Fruit fly (Drosophila melanogaster) whole organism, embryonic: ENCODE results near the gene CG8958.

Experiments used
- Aef1 ChIP-seq: fragments of 200-800 bp; sonication (Bioruptor generic); IDR thresholded peaks from 3 replicates; pipeline ENCODE4 v1.3.6; 2022; ENCODE audit warnings: missing biosample characterization, missing genetic modification characterization
- Antp ChIP-seq: fragments of 200-800 bp; sonication (Bioruptor generic); optimal IDR thresholded peaks from 3 replicates; lab custom pipeline; 2016; ENCODE audit warnings: missing biosample characterization, missing genetic modification characterization
- Asciz ChIP-seq: fragments of 200-800 bp; sonication (Bioruptor generic); optimal IDR thresholded peaks from 2 replicates; lab custom pipeline; 2017; ENCODE audit warnings: missing biosample characterization, mild to moderate bottlenecking, missing genetic modification characterization, missing genetic modification reagents
- CG10366 ChIP-seq: fragments of 200-800 bp; sonication (Bioruptor generic); IDR thresholded peaks from 2 replicates; pipeline ENCODE4 v1.3.6; 2022; ENCODE audit warnings: missing biosample characterization, missing genetic modification characterization
- CG10959 ChIP-seq: fragments of 200-800 bp; sonication (Bioruptor generic); IDR thresholded peaks from 2 replicates; pipeline ENCODE4 v1.3.6; 2022; ENCODE audit warnings: missing biosample characterization, missing genetic modification characterization
- CG12391 ChIP-seq: fragments of 200-800 bp; sonication (Bioruptor generic); optimal IDR thresholded peaks from 3 replicates; lab custom pipeline; 2018; ENCODE audit warnings: missing biosample characterization, mild to moderate bottlenecking, missing genetic modification characterization, moderate library complexity
- CG12769 ChIP-seq: fragments of 200-800 bp; sonication (Bioruptor generic); optimal IDR thresholded peaks from 2 replicates; lab custom pipeline; 2019; ENCODE audit warnings: missing biosample characterization, mild to moderate bottlenecking, missing genetic modification characterization, moderate library complexity
- CG13287 ChIP-seq: fragments of 200-800 bp; sonication (Bioruptor generic); IDR thresholded peaks from 2 replicates; pipeline ENCODE4 v1.3.6; 2022; ENCODE audit warnings: missing biosample characterization, missing genetic modification characterization; ENCODE audit not compliant: partially characterized antibody
- CG13624 ChIP-seq: fragments of 200-800 bp; sonication (Bioruptor generic); optimal IDR thresholded peaks from 2 replicates; lab custom pipeline; 2016; ENCODE audit warnings: missing biosample characterization, missing genetic modification characterization
- CG15269 ChIP-seq: fragments of 200-800 bp; sonication (Bioruptor generic); optimal IDR thresholded peaks from 2 replicates; lab custom pipeline; 2018; ENCODE audit warnings: missing biosample characterization, mild to moderate bottlenecking, missing genetic modification characterization, moderate library complexity
- CG15514 ChIP-seq: fragments of 200-800 bp; sonication (Bioruptor generic); optimal IDR thresholded peaks from 3 replicates; lab custom pipeline; 2017; ENCODE audit warnings: missing biosample characterization, missing genetic modification characterization, mild to moderate bottlenecking, moderate library complexity, missing genetic modification reagents
- CG16815 ChIP-seq: fragments of 200-800 bp; sonication (Bioruptor generic); optimal IDR thresholded peaks from 3 replicates; lab custom pipeline; 2017; ENCODE audit warnings: missing biosample characterization, mild to moderate bottlenecking, missing genetic modification characterization
- CG1832 ChIP-seq: fragments of 200-800 bp; sonication (Bioruptor generic); optimal IDR thresholded peaks from 2 replicates; lab custom pipeline; 2017; ENCODE audit warnings: missing biosample characterization, mild to moderate bottlenecking, missing genetic modification characterization, inconsistent platforms
- CG2199 ChIP-seq: fragments of 200-800 bp; sonication (Bioruptor generic); IDR thresholded peaks from 3 replicates; pipeline ENCODE4 v1.3.6; 2022; ENCODE audit warnings: missing biosample characterization, missing genetic modification characterization
- CG2202 ChIP-seq: fragments of 200-800 bp; sonication (Bioruptor generic); optimal IDR thresholded peaks from 2 replicates; lab custom pipeline; 2018; ENCODE audit warnings: missing biosample characterization, mild to moderate bottlenecking, missing genetic modification characterization
- CG32532 ChIP-seq: fragments of 200-800 bp; sonication (Bioruptor generic); IDR thresholded peaks from 2 replicates; pipeline ENCODE4 v1.3.6; 2022; ENCODE audit warnings: missing biosample characterization, missing genetic modification characterization
- CG34224 ChIP-seq: fragments of 200-800 bp; sonication (Bioruptor generic); IDR thresholded peaks from 3 replicates; pipeline ENCODE4 v1.3.6; 2022; ENCODE audit warnings: missing biosample characterization, missing genetic modification characterization; ENCODE audit not compliant: partially characterized antibody
- CG6791 ChIP-seq: fragments of 200-800 bp; sonication (Bioruptor generic); IDR thresholded peaks from 3 replicates; pipeline ENCODE4 v1.3.6; 2022; ENCODE audit warnings: missing biosample characterization, missing genetic modification characterization; ENCODE audit not compliant: partially characterized antibody
- CG6813 ChIP-seq: fragments of 200-800 bp; sonication (Bioruptor generic); optimal IDR thresholded peaks from 2 replicates; lab custom pipeline; 2017; ENCODE audit warnings: missing biosample characterization, missing genetic modification characterization, mild to moderate bottlenecking, moderate library complexity, missing genetic modification reagents
- CG6854 ChIP-seq: fragments of 200-800 bp; sonication (Bioruptor generic); optimal IDR thresholded peaks from 3 replicates; lab custom pipeline; 2017; ENCODE audit warnings: missing biosample characterization, mild to moderate bottlenecking, missing genetic modification characterization
- CG7556 ChIP-seq: fragments of 200-800 bp; sonication (Bioruptor generic); optimal IDR thresholded peaks from 2 replicates; lab custom pipeline; 2017; ENCODE audit warnings: missing biosample characterization, mild to moderate bottlenecking, missing genetic modification characterization
- CG7786 ChIP-seq: fragments of 200-800 bp; sonication (Bioruptor generic); optimal IDR thresholded peaks from 2 replicates; lab custom pipeline; 2016; ENCODE audit warnings: missing biosample characterization, missing genetic modification characterization
- CG7839 ChIP-seq: fragments of 200-800 bp; sonication (Bioruptor generic); optimal IDR thresholded peaks from 3 replicates; lab custom pipeline; 2018; ENCODE audit warnings: missing biosample characterization, mild to moderate bottlenecking, missing genetic modification characterization, moderate library complexity
- Dad ChIP-seq: fragments of 200-800 bp; sonication (Bioruptor generic); optimal IDR thresholded peaks from 3 replicates; lab custom pipeline; 2016; ENCODE audit warnings: missing biosample characterization, missing genetic modification characterization
- Dek ChIP-seq: fragments of 200-800 bp; sonication (Bioruptor generic); optimal IDR thresholded peaks from 3 replicates; lab custom pipeline; 2019; ENCODE audit warnings: missing biosample characterization, mild to moderate bottlenecking, missing genetic modification characterization, moderate library complexity
- HHEX ChIP-seq: fragments of 200-800 bp; sonication (Bioruptor generic); optimal IDR thresholded peaks from 3 replicates; lab custom pipeline; 2017; ENCODE audit warnings: missing biosample characterization, mild to moderate bottlenecking, missing genetic modification characterization, missing genetic modification reagents
- Lhr ChIP-seq: fragments of 200-800 bp; sonication (Bioruptor generic); optimal IDR thresholded peaks from 3 replicates; lab custom pipeline; 2017; ENCODE audit warnings: mild to moderate bottlenecking, missing biosample characterization, missing genetic modification reagents, missing genetic modification characterization
- Vsx1 ChIP-seq: fragments of 200-800 bp; sonication (Bioruptor generic); optimal IDR thresholded peaks from 2 replicates; lab custom pipeline; 2017; ENCODE audit warnings: missing biosample characterization, mild to moderate bottlenecking, missing genetic modification characterization, missing genetic modification reagents
- amos ChIP-seq: fragments of 200-800 bp; sonication (Bioruptor generic); IDR thresholded peaks from 2 replicates; pipeline ENCODE4 v1.3.6; 2022; ENCODE audit warnings: missing biosample characterization, missing genetic modification characterization; ENCODE audit not compliant: partially characterized antibody
- ase ChIP-seq: fragments of 200-800 bp; sonication (Bioruptor generic); IDR thresholded peaks from 3 replicates; pipeline ENCODE4 v1.3.6; 2022; ENCODE audit warnings: missing biosample characterization, missing genetic modification characterization
- cg ChIP-seq: fragments of 200-800 bp; sonication (Bioruptor generic); optimal IDR thresholded peaks from 3 replicates; lab custom pipeline; 2019; ENCODE audit warnings: missing biosample characterization, mild to moderate bottlenecking, missing genetic modification characterization, moderate library complexity
- chinmo ChIP-seq: fragments of 200-800 bp; sonication (Bioruptor generic); IDR thresholded peaks from 4 replicates; pipeline ENCODE4 v1.3.6; 2022; ENCODE audit warnings: missing biosample characterization, missing genetic modification characterization; ENCODE audit not compliant: partially characterized antibody
- cwo ChIP-seq: fragments of 200-800 bp; sonication (Bioruptor generic); optimal IDR thresholded peaks from 3 replicates; lab custom pipeline; 2017; ENCODE audit warnings: missing biosample characterization, missing genetic modification characterization, mild to moderate bottlenecking, moderate library complexity, missing genetic modification reagents
- disco-r ChIP-seq: fragments of 200-800 bp; sonication (Bioruptor generic); optimal IDR thresholded peaks from 2 replicates; lab custom pipeline; 2016; ENCODE audit warnings: missing biosample characterization, missing genetic modification characterization
- exex ChIP-seq: fragments of 200-800 bp; sonication (Bioruptor generic); optimal IDR thresholded peaks from 4 replicates; lab custom pipeline; 2018; ENCODE audit warnings: missing biosample characterization, mild to moderate bottlenecking, missing genetic modification characterization, moderate library complexity
- h ChIP-seq: fragments of >200 bp; optimal IDR thresholded peaks from 2 replicates; lab custom pipeline; 2017
- pfk ChIP-seq: fragments of 200-800 bp; sonication (Bioruptor generic); optimal IDR thresholded peaks from 2 replicates; lab custom pipeline; 2018; ENCODE audit warnings: missing biosample characterization, mild to moderate bottlenecking, missing genetic modification characterization, moderate library complexity
- pros ChIP-seq: fragments of 200-800 bp; sonication (Bioruptor generic); optimal IDR thresholded peaks from 3 replicates; lab custom pipeline; 2019; ENCODE audit warnings: missing biosample characterization, mild to moderate bottlenecking, missing genetic modification characterization, moderate library complexity
- row ChIP-seq: fragments of 200-800 bp; sonication (Bioruptor generic); IDR thresholded peaks from 3 replicates; pipeline ENCODE4 v1.3.6; 2022; ENCODE audit warnings: missing biosample characterization, missing genetic modification characterization
- seq ChIP-seq: fragments of 200-800 bp; sonication (Bioruptor generic); IDR thresholded peaks from 2 replicates; pipeline ENCODE4 v1.3.6; 2022; ENCODE audit warnings: missing biosample characterization, missing genetic modification characterization
- so ChIP-seq: fragments of 200-800 bp; sonication (Bioruptor generic); IDR thresholded peaks from 3 replicates; pipeline ENCODE4 v1.3.6; 2022; ENCODE audit warnings: missing biosample characterization, missing genetic modification characterization
- tna ChIP-seq: fragments of 200-800 bp; sonication (Bioruptor generic); IDR thresholded peaks from 2 replicates; pipeline ENCODE4 v1.3.6; 2022; ENCODE audit warnings: missing biosample characterization, missing genetic modification characterization; ENCODE audit not compliant: partially characterized antibody
- unc-4 ChIP-seq: fragments of 200-800 bp; sonication (Bioruptor generic); IDR thresholded peaks from 2 replicates; pipeline ENCODE4 v1.3.6; 2022; ENCODE audit warnings: missing biosample characterization, missing genetic modification characterization; ENCODE audit not compliant: partially characterized antibody

Gene CG8958

DNA sequence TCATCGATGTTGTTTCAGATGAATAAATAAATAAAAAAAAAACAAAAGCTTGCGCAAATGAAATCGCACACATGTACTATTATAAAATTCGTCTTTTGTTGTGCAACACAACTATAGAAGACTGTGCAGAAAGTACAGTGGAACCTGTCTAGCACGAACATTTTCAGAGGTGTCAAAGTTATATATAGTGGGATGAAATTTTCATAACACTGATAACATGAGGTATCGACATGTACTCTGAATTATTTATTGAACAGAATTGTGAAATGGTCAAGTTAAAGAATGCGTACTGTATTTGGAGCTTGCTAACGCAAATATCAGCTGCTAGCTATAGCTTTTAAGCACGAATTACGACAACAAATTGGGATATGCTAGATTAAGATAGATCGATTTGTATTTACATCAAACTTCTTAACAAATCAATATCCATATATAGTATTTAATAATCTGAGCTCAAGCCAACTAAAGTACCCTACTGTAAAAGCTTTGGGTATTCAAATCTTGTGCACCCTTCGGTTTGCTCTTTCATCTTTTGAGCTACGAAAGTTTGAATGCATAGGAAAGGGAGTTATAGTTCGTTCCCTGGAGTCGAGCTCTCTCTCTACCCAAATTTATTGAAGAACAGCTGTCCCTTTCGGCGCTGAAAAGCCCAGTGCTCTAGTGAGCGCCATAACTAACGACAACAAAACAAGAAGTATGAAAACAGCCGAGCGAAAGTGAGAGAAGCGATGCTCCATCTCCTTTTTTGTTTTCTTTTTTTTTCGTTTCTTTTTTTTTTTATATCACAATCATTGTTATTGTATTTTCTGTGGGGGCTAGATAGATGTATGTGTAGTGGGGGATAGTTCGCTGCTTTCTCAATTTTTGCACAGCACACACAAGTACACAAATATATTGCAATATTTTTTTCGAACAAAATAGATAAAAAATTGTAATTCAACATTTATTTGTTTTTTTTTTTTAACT is 7.4 kb downstream of the CG8958 start (continued):
- TF ChIP-seq CG15514 (GFP tag; lab: Kevin White, UChicago) (peak; percentile 78), CG2202 (tag; lab: Kevin White, UChicago) (no peak), CG16815 (peak; percentile 70), row (peak; percentile 93), so (GFP tag; lab: Robert Waterston, UW) (peak; percentile 82)

DNA sequence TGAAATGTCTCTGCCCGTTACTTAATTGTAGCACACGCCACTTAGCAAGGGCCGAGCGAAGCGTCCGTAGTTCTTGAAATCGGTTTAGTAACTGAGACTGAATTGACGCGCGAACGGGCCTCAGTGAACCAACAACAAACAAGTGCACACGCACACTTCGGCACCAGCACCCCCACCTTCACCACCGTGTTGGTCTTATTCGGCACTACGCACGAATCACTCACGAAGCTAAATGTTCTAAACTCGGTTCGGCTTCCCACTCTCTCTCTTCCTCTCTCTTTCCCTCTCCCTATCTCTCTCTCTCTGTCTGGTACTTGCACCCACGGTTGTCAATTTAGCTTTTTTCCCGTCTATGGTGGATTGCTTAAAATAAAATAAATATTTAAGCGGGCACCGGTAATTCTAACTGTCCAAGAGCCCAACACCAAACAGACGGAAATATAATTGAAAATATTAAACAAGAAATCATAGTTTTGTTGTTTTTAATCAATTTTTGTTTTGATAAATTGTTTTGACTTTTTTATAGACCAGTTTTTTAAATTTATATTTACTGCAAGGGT is 8.5 kb downstream of the CG8958 start, which contains the start of gene Tob:
Gene Tob (minus strand): TSS at position 65 of the 560 bp plus-strand sequence.
- TF ChIP-seq cg (GFP tag; lab: Kevin White, UChicago) (peak; percentile 77), pros (GFP tag; lab: Kevin White, UChicago) (peak; percentile 24), CG7786 (GFP tag; lab: Kevin White, UChicago) (no peak), CG32532 (GFP tag; lab: Robert Waterston, UW) (peak; percentile 52; the same call in 1 of the 2 replicates), CG13287 (GFP tag; lab: Robert Waterston, UW) (peak; percentile 43; the same call in 1 of the 2 replicates), row (peak; percentile 84), disco-r (GFP tag; lab: Kevin White, UChicago) (peak; percentile 26), Dad (GFP tag; lab: Kevin White, UChicago) (peak; percentile 10), Antp (GFP tag; lab: Kevin White, UChicago) (peak; percentile 11), seq (GFP tag; lab: Robert Waterston, UW) (0 out of 2 replicates have a peak, but pooled peaks have one; percentile 13), tna (GFP tag; lab: Robert Waterston, UW) (peak; percentile 15; the same call in 1 of the 2 replicates), pfk (GFP tag; lab: Kevin White, UChicago) (no peak), amos (GFP tag; lab: Robert Waterston, UW) (peak; percentile 53; the same call in 1 of the 2 replicates), CG12769 (tag; lab: Kevin White, UChicago) (peak; percentile 73), CG7556 (GFP tag; lab: Kevin White, UChicago) (peak; percentile 1), Vsx1 (GFP tag; lab: Kevin White, UChicago) (peak; percentile 23), ase (no peak), CG34224 (GFP tag; lab: Robert Waterston, UW) (peak; percentile 20; the same call in 1 of the 3 replicates), h (lab: Kevin White, UChicago) (no peak), CG1832 (GFP tag; lab: Kevin White, UChicago) (peak; percentile 72), CG2199 (peak; percentile 70; the same call in 1 of the 3 replicates), CG13624 (GFP tag; lab: Kevin White, UChicago) (peak; percentile 24), CG7839 (peak; percentile 32), CG6854 (GFP tag; lab: Kevin White, UChicago) (peak; percentile 4), CG10366 (GFP tag; lab: Robert Waterston, UW) (no peak; the same call in 1 of the 2 replicates), HHEX (no peak), Lhr (no peak), CG15514 (GFP tag; lab: Kevin White, UChicago) (peak; percentile 62), cwo (GFP tag; lab: Kevin White, UChicago) (no peak), unc-4 (0 out of 2 replicates have a peak, but pooled peaks have one; percentile 26), Asciz (GFP tag; lab: Kevin White, UChicago) (no peak), CG15269 (no peak), Dek (peak; percentile 6), chinmo (GFP tag; lab: Robert Waterston, UW) (peak; percentile 97), Aef1 (GFP tag; lab: Robert Waterston, UW) (peak; percentile 81), CG12391 (tag; lab: Kevin White, UChicago) (peak; percentile 15), CG6791 (GFP tag; lab: Robert Waterston, UW) (no peak), exex (tag; lab: Kevin White, UChicago) (peak; percentile 13), CG10959 (no peak), CG6813 (GFP tag; lab: Kevin White, UChicago) (peak; percentile 35)
